Worm (Caenorhabditis elegans) whole organism, L4 larva: Measurements from ENCODE around the gene srj-22.
A peak's percentile ranks its signal among the peaks of the same experiment; 100 is the strongest.

Experiments
- F10B5.3 ChIP-seq: sonication (generic microtip); optimal IDR thresholded peaks from 2 replicates; lab custom pipeline; 2016; ENCODE audit warnings: mild to moderate bottlenecking, missing genetic modification characterization, missing compliant biosample characterization
- F26F4.8 ChIP-seq: fragments of 200-800 bp; sonication (Bioruptor generic); conservative IDR thresholded peaks from 2 replicates; pipeline ENCODE4 v1.3.6; 2022; ENCODE audit warnings: missing genetic modification characterization, missing compliant biosample characterization
- T26A8.4 ChIP-seq: fragments of 200-800 bp; sonication (Bioruptor generic); IDR thresholded peaks from 2 replicates; pipeline ENCODE4 v1.3.6; 2022; ENCODE audit warnings: missing genetic modification characterization, missing compliant biosample characterization
- Y105C5A.15 ChIP-seq: fragments of 200-800 bp; sonication (Bioruptor generic); IDR thresholded peaks from 2 replicates; pipeline ENCODE4 v1.3.6; 2022; ENCODE audit warnings: missing genetic modification characterization, missing compliant biosample characterization
- Y48G9A.11 ChIP-seq: fragments of 200-800 bp; sonication (Bioruptor generic); IDR thresholded peaks from 2 replicates; pipeline ENCODE4 v1.3.6; 2022; ENCODE audit warnings: missing genetic modification reagents, missing genetic modification characterization, missing compliant biosample characterization
- Y5F2A.4 ChIP-seq: fragments of 200-800 bp; sonication (Bioruptor generic); optimal IDR thresholded peaks from 2 replicates; lab custom pipeline; 2018; ENCODE audit warnings: mild to moderate bottlenecking, missing genetic modification characterization, missing compliant biosample characterization
- aly-2 ChIP-seq: sonication (generic microtip); optimal IDR thresholded peaks from 2 replicates; lab custom pipeline; 2018; ENCODE audit warnings: missing biosample characterization, missing genetic modification characterization
- ama-1 ChIP-seq: fragments of 150-350 bp; optimal IDR thresholded peaks from 2 replicates; lab custom pipeline; 2014; ENCODE audit warnings: inconsistent platforms, mixed read lengths
- arid-1 ChIP-seq: fragments of 200-800 bp; sonication (Bioruptor generic); conservative IDR thresholded peaks from 2 replicates; pipeline ENCODE4 v1.3.6; 2022; ENCODE audit warnings: missing genetic modification reagents, missing genetic modification characterization, missing compliant biosample characterization
- attf-4 ChIP-seq: sonication (generic microtip); optimal IDR thresholded peaks from 3 replicates; lab custom pipeline; 2017; ENCODE audit warnings: missing biosample characterization, missing genetic modification characterization
- ceh-20 ChIP-seq: fragments of 200-800 bp; sonication (Bioruptor generic); IDR thresholded peaks from 2 replicates; pipeline ENCODE4 v1.3.6; 2022; ENCODE audit warnings: missing genetic modification reagents, missing genetic modification characterization, missing compliant biosample characterization
- ceh-44 ChIP-seq: fragments of 200-800 bp; sonication (Bioruptor generic); IDR thresholded peaks from 2 replicates; pipeline ENCODE4 v1.3.6; 2022; ENCODE audit warnings: missing genetic modification reagents, missing genetic modification characterization, missing compliant biosample characterization
- ceh-62 ChIP-seq: sonication (generic microtip); optimal IDR thresholded peaks from 2 replicates; lab custom pipeline; 2017; ENCODE audit warnings: missing biosample characterization, missing genetic modification characterization
- ces-1 ChIP-seq: fragments of 150-350 bp; sonication (generic microtip); optimal IDR thresholded peaks from 4 replicates; lab custom pipeline; 2014; ENCODE audit warnings: missing biosample characterization, missing genetic modification reagents, missing genetic modification characterization
- daf-16 ChIP-seq, 3 experiments: sonication (generic microtip); optimal IDR thresholded peaks; 2 replicates each; lab custom pipeline; 2016 to 2017; ENCODE audit warnings: missing genetic modification characterization in 3 of 3, missing genetic modification reagents in 3 of 3, mild to moderate bottlenecking in 2 of 3, missing compliant biosample characterization in 2 of 3, missing biosample characterization in 1 of 3, moderate library complexity in 1 of 3
- daf-8 ChIP-seq: fragments of 200-800 bp; sonication (Bioruptor generic); IDR thresholded peaks from 2 replicates; pipeline ENCODE4 v1.3.6; 2022; ENCODE audit warnings: missing genetic modification characterization, missing compliant biosample characterization
- dmd-6 ChIP-seq: fragments of 200-800 bp; sonication (Bioruptor generic); IDR thresholded peaks from 2 replicates; pipeline ENCODE4 v1.3.6; 2022; ENCODE audit warnings: missing genetic modification reagents, missing genetic modification characterization, missing compliant biosample characterization
- dmd-9 ChIP-seq: fragments of 200-800 bp; sonication (Bioruptor generic); IDR thresholded peaks from 2 replicates; pipeline ENCODE4 v1.3.6; 2022; ENCODE audit warnings: missing genetic modification reagents, missing genetic modification characterization, missing compliant biosample characterization
- dpl-1 ChIP-seq: fragments of 150-350 bp; optimal IDR thresholded peaks from 2 replicates; lab custom pipeline; 2014; ENCODE audit warnings: missing biosample characterization, missing genetic modification reagents, missing genetic modification characterization
- dve-1 ChIP-seq: sonication (generic microtip); optimal IDR thresholded peaks from 2 replicates; lab custom pipeline; 2017; ENCODE audit warnings: antibody characterized with exemption, mild to moderate bottlenecking, missing genetic modification characterization, missing compliant biosample characterization; ENCODE audit not compliant: insufficient read depth
- egl-27 ChIP-seq: sonication (generic microtip); optimal IDR thresholded peaks from 3 replicates; lab custom pipeline; 2017; ENCODE audit warnings: missing biosample characterization, missing genetic modification reagents, missing genetic modification characterization
- egl-43 ChIP-seq: fragments of 200-800 bp; sonication (Bioruptor generic); IDR thresholded peaks from 2 replicates; pipeline ENCODE4 v1.3.6; 2022; ENCODE audit warnings: missing genetic modification reagents, missing genetic modification characterization, missing compliant biosample characterization
- fkh-10 ChIP-seq: fragments of 150-350 bp; optimal IDR thresholded peaks from 2 replicates; lab custom pipeline; 2014; ENCODE audit warnings: missing biosample characterization, missing genetic modification reagents, missing genetic modification characterization
- hmg-1.1 ChIP-seq: fragments of 200-800 bp; sonication (Bioruptor generic); IDR thresholded peaks from 2 replicates; pipeline ENCODE4 v1.3.6; 2022; ENCODE audit warnings: missing genetic modification reagents, missing genetic modification characterization, missing compliant biosample characterization
- jun-1 ChIP-seq: fragments of 150-350 bp; optimal IDR thresholded peaks from 2 replicates; lab custom pipeline; 2014; ENCODE audit warnings: missing biosample characterization, missing genetic modification reagents, missing genetic modification characterization
- lim-7 ChIP-seq: fragments of 200-800 bp; sonication (Bioruptor generic); IDR thresholded peaks from 2 replicates; pipeline ENCODE4 v1.3.6; 2022; ENCODE audit warnings: missing genetic modification characterization, missing compliant biosample characterization
- lin-1 ChIP-seq: fragments of 200-800 bp; sonication (Bioruptor generic); IDR thresholded peaks from 2 replicates; pipeline ENCODE4 v1.3.6; 2022; ENCODE audit warnings: missing genetic modification reagents, missing genetic modification characterization, missing compliant biosample characterization
- lin-38 ChIP-seq: fragments of 200-800 bp; sonication (Bioruptor generic); IDR thresholded peaks from 2 replicates; pipeline ENCODE4 v1.3.6; 2022; ENCODE audit warnings: missing genetic modification reagents, missing genetic modification characterization, missing compliant biosample characterization
- lin-39 ChIP-seq: fragments of 150-350 bp; optimal IDR thresholded peaks from 2 replicates; lab custom pipeline; 2014; ENCODE audit warnings: missing biosample characterization, missing genetic modification reagents, missing genetic modification characterization
- lir-3 ChIP-seq: sonication (generic microtip); optimal IDR thresholded peaks from 2 replicates; lab custom pipeline; 2016; ENCODE audit warnings: mild to moderate bottlenecking, missing genetic modification characterization, missing compliant biosample characterization
- madf-5 ChIP-seq, 2 experiments: fragments of 200-800 bp; sonication (Bioruptor generic); IDR thresholded peaks; 2 replicates each; pipeline ENCODE4 v1.3.6; 2022; ENCODE audit warnings: missing compliant biosample characterization in 2 of 2, missing genetic modification characterization in 2 of 2
- mdl-1 ChIP-seq, 2 experiments: fragments of 150-350 bp in 1 of 2; sonication (generic microtip) in 1 of 2; optimal IDR thresholded peaks; 2 replicates each; lab custom pipeline; 2014 to 2017; ENCODE audit warnings: missing biosample characterization in 2 of 2, missing genetic modification characterization in 2 of 2
- mep-1 ChIP-seq: fragments of 150-350 bp; sonication (generic microtip); optimal IDR thresholded peaks from 3 replicates; lab custom pipeline; 2014; ENCODE audit warnings: missing biosample characterization, missing genetic modification characterization
- nhr-10 ChIP-seq: fragments of 150-350 bp; optimal IDR thresholded peaks from 2 replicates; lab custom pipeline; 2014; ENCODE audit warnings: missing biosample characterization, missing genetic modification characterization
- nhr-11 ChIP-seq: fragments of 150-350 bp; optimal IDR thresholded peaks from 2 replicates; lab custom pipeline; 2014; ENCODE audit warnings: missing biosample characterization, missing genetic modification characterization
- nhr-25 ChIP-seq: sonication (generic microtip); optimal IDR thresholded peaks from 2 replicates; lab custom pipeline; 2017; ENCODE audit warnings: missing genetic modification characterization, mild to moderate bottlenecking, missing compliant biosample characterization, antibody characterized with exemption, moderate library complexity, borderline replicate concordance; ENCODE audit not compliant: insufficient read depth
- nhr-42 ChIP-seq: fragments of 200-800 bp; sonication (Bioruptor generic); IDR thresholded peaks from 2 replicates; pipeline ENCODE4 v1.3.6; 2022; ENCODE audit warnings: missing genetic modification characterization, missing compliant biosample characterization
- nhr-76 ChIP-seq: fragments of 150-350 bp; optimal IDR thresholded peaks from 2 replicates; lab custom pipeline; 2014; ENCODE audit warnings: missing biosample characterization, missing genetic modification characterization
- pha-4 ChIP-seq, 2 experiments: fragments of 150-350 bp in 1 of 2; fragments of 200-800 bp in 1 of 2; sonication (Bioruptor generic) in 1 of 2; IDR thresholded peaks in 1 of 2; optimal IDR thresholded peaks in 1 of 2; 2 replicates each; pipeline versions ENCODE4 v1.3.6 to Lab custom; 2014 to 2022; ENCODE audit warnings: missing genetic modification characterization in 2 of 2, missing genetic modification reagents in 2 of 2, missing biosample characterization in 1 of 2, missing compliant biosample characterization in 1 of 2
- rbr-2 ChIP-seq: sonication (generic microtip); optimal IDR thresholded peaks from 2 replicates; lab custom pipeline; 2016; ENCODE audit warnings: missing genotype, missing genetic modification characterization, missing compliant biosample characterization
- saeg-2 ChIP-seq: fragments of 200-800 bp; sonication (Bioruptor generic); IDR thresholded peaks from 2 replicates; pipeline ENCODE4 v1.3.6; 2022; ENCODE audit warnings: missing genetic modification reagents, missing genetic modification characterization, missing compliant biosample characterization
- set-16 ChIP-seq: fragments of 200-800 bp; sonication (Bioruptor generic); IDR thresholded peaks from 2 replicates; pipeline ENCODE4 v1.3.6; 2022; ENCODE audit warnings: missing genetic modification reagents, missing genetic modification characterization, missing compliant biosample characterization
- snpc-1.2 ChIP-seq: fragments of 200-800 bp; sonication (Bioruptor generic); IDR thresholded peaks from 2 replicates; pipeline ENCODE4 v1.3.6; 2022; ENCODE audit warnings: missing genetic modification reagents, missing genetic modification characterization, missing compliant biosample characterization
- spr-1 ChIP-seq: sonication (generic microtip); optimal IDR thresholded peaks from 2 replicates; lab custom pipeline; 2016; ENCODE audit warnings: mild to moderate bottlenecking, missing genetic modification characterization, missing compliant biosample characterization
- spr-3 ChIP-seq: fragments of 200-800 bp; sonication (Bioruptor generic); optimal IDR thresholded peaks from 2 replicates; lab custom pipeline; 2018; ENCODE audit warnings: mild to moderate bottlenecking, missing genetic modification characterization, missing compliant biosample characterization
- tag-97 ChIP-seq: fragments of 200-800 bp; sonication (Bioruptor generic); IDR thresholded peaks from 2 replicates; pipeline ENCODE4 v1.3.6; 2022; ENCODE audit warnings: missing genetic modification characterization, missing compliant biosample characterization
- unc-130 ChIP-seq: sonication (generic microtip); optimal IDR thresholded peaks from 2 replicates; lab custom pipeline; 2016; ENCODE audit warnings: missing genetic modification reagents, missing genetic modification characterization, missing compliant biosample characterization
- unc-62 ChIP-seq, 3 experiments: fragments of 150-350 bp in 1 of 3; sonication (generic microtip); optimal IDR thresholded peaks in 2 of 3; peaks in 1 of 3; 1 replicate in 1 of 3; 2 replicates in 2 of 3; lab custom pipeline; 2014 to 2017; ENCODE audit warnings: missing biosample characterization in 3 of 3, missing genetic modification characterization in 3 of 3, missing genetic modification reagents in 3 of 3, missing genotype in 1 of 3
- zfp-3 ChIP-seq: fragments of 200-800 bp; sonication (Bioruptor generic); conservative IDR thresholded peaks from 2 replicates; pipeline ENCODE4 v1.3.6; 2022; ENCODE audit warnings: missing genetic modification reagents, missing genetic modification characterization, missing compliant biosample characterization

The srj-22 gene

ce11 chrV:10721912-10722426 lies 21.6 kb downstream of the srj-22 start (continued):
- TF ChIP-seq unc-62 (GFP tag; optimal IDR thresholded peaks at IDR 0.05 in 1 of 2; lab: Kevin White, UChicago) = peak in 1 of 2 experiments; percentile 93
- no peak for TF ChIP-seq unc-62 (tag; optimal IDR thresholded peaks at IDR 0.05; lab: Kevin White, UChicago)
- TF ChIP-seq fkh-10 (GFP tag; lab: Kevin White, UChicago) = peak; percentile 40
- TF ChIP-seq tag-97 (GFP tag; lab: Robert Waterston, UW) = no peak
- no peak for TF ChIP-seq ces-1 (GFP tag; lab: Kevin White, UChicago)
- TF ChIP-seq T26A8.4 (GFP tag; lab: Robert Waterston, UW) = no peak
- TF ChIP-seq aly-2 = no peak
- TF ChIP-seq nhr-42 (GFP tag; lab: Robert Waterston, UW) = no peak
- TF ChIP-seq lin-39 (tag; lab: Kevin White, UChicago) = no peak
- no peak for TF ChIP-seq ama-1 (lab: Kevin White, UChicago)
- no peak for TF ChIP-seq snpc-1.2 (GFP tag; lab: Robert Waterston, UW)
- TF ChIP-seq unc-130 (GFP tag; lab: Kevin White, UChicago) = no peak
- no peak for TF ChIP-seq madf-5 (GFP tag; IDR thresholded peaks at IDR 0.05; lab: Robert Waterston, UW)
- TF ChIP-seq zfp-3 (GFP tag; lab: Robert Waterston, UW) = no peak
- peak; percentile 41 for TF ChIP-seq mep-1
- peak; percentile 45 for TF ChIP-seq rbr-2 (tag; lab: Kevin White, UChicago)
- TF ChIP-seq egl-43 (GFP tag; lab: Robert Waterston, UW) = peak; percentile 56; the same call in 1 of the 2 replicates
- no peak for TF ChIP-seq dmd-9 (GFP tag; lab: Robert Waterston, UW)
- no peak for TF ChIP-seq spr-1
- TF ChIP-seq ceh-62 (tag; lab: Kevin White, UChicago) = no peak
- TF ChIP-seq Y48G9A.11 = no peak
- TF ChIP-seq lin-1 (GFP tag; lab: Robert Waterston, UW) = no peak
- TF ChIP-seq saeg-2 (GFP tag; lab: Robert Waterston, UW) = no peak
- no peak for TF ChIP-seq daf-8 (GFP tag; lab: Robert Waterston, UW)
- no peak for TF ChIP-seq spr-3 (GFP tag; lab: Kevin White, UChicago)
- no peak for TF ChIP-seq egl-27
- peak; percentile 68 for TF ChIP-seq nhr-11
- TF ChIP-seq dmd-6 (GFP tag; lab: Robert Waterston, UW) = 0 out of 2 replicates have a peak, but pooled peaks have one; percentile 17
- no peak for TF ChIP-seq pha-4 (GFP tag; IDR thresholded peaks at IDR 0.05; lab: Robert Waterston, UW)
- no peak for TF ChIP-seq pha-4 (tag; optimal IDR thresholded peaks at IDR 0.05; lab: Kevin White, UChicago)
- no peak for TF ChIP-seq nhr-25 (tag; lab: Kevin White, UChicago)
- no peak for TF ChIP-seq jun-1 (tag; lab: Kevin White, UChicago)
- no peak for TF ChIP-seq lim-7 (GFP tag; lab: Robert Waterston, UW)
- peak; percentile 55; the same call in 1 of the 2 replicates for TF ChIP-seq hmg-1.1 (GFP tag; lab: Robert Waterston, UW)
- TF ChIP-seq nhr-10 (tag; lab: Kevin White, UChicago) = no peak
- no peak for TF ChIP-seq nhr-76
- peak; percentile 40; the same call in 1 of the 2 replicates for TF ChIP-seq ceh-20 (GFP tag; lab: Robert Waterston, UW)
- peak; percentile 75 for TF ChIP-seq set-16 (GFP tag; lab: Robert Waterston, UW)
- TF ChIP-seq dpl-1 (GFP tag; lab: Kevin White, UChicago) = no peak
- no peak for TF ChIP-seq Y5F2A.4 (GFP tag; lab: Kevin White, UChicago)
- no peak for TF ChIP-seq lin-38
- no peak for TF ChIP-seq lir-3 (tag; lab: Kevin White, UChicago)
- no peak for TF ChIP-seq dve-1 (tag; lab: Kevin White, UChicago)
- no peak for TF ChIP-seq arid-1 (GFP tag; lab: Robert Waterston, UW)
- TF ChIP-seq ceh-44 (GFP tag; lab: Robert Waterston, UW) = no peak
- TF ChIP-seq F10B5.3 (tag; lab: Kevin White, UChicago) = no peak
- peak in 1 of 2 experiments; percentile 61 for TF ChIP-seq mdl-1 (tag; optimal IDR thresholded peaks at IDR 0.05; lab: Kevin White, UChicago)
- TF ChIP-seq daf-16 (GFP tag; optimal IDR thresholded peaks at IDR 0.05; lab: Kevin White, UChicago) = peak in 1 of 2 experiments; percentile 68
- no peak for TF ChIP-seq daf-16 (tag; optimal IDR thresholded peaks at IDR 0.05; lab: Kevin White, UChicago)
- no peak for TF ChIP-seq F26F4.8 (GFP tag; lab: Robert Waterston, UW)
- TF ChIP-seq attf-4 (tag; lab: Kevin White, UChicago) = no peak
- TF ChIP-seq Y105C5A.15 = no peak
